Fruit fly (Drosophila melanogaster) whole organism, pupa: ENCODE data around the gene Ir67c.

Experiments used
- CG10348 ChIP-seq: fragments of 200-800 bp; sonication (Bioruptor generic); IDR thresholded peaks from 2 replicates; pipeline ENCODE4 v1.3.6; 2022; ENCODE audit warnings: missing biosample characterization, missing genetic modification characterization
- CG12605 ChIP-seq: fragments of 200-800 bp; sonication (Bioruptor generic); IDR thresholded peaks from 2 replicates; pipeline ENCODE4 v1.3.6; 2022; ENCODE audit warnings: missing biosample characterization, missing genetic modification characterization
- CG13204 ChIP-seq: fragments of 200-800 bp; sonication (Bioruptor generic); optimal IDR thresholded peaks from 2 replicates; lab custom pipeline; 2018; ENCODE audit warnings: missing biosample characterization, mild to moderate bottlenecking, missing genetic modification characterization, moderate library complexity
- CG14655 ChIP-seq: fragments of 200-800 bp; sonication (Bioruptor generic); optimal IDR thresholded peaks from 3 replicates; lab custom pipeline; 2017; ENCODE audit warnings: mild to moderate bottlenecking, missing biosample characterization, missing genetic modification reagents, missing genetic modification characterization
- CG15710 ChIP-seq: fragments of 200-800 bp; sonication (Bioruptor generic); optimal IDR thresholded peaks from 2 replicates; lab custom pipeline; 2018; ENCODE audit warnings: missing biosample characterization, mild to moderate bottlenecking, missing genetic modification characterization, moderate library complexity
- CG17806 ChIP-seq: fragments of 200-800 bp; sonication (Bioruptor generic); optimal IDR thresholded peaks from 2 replicates; lab custom pipeline; 2018; ENCODE audit warnings: missing biosample characterization, mild to moderate bottlenecking, missing genetic modification characterization, moderate library complexity
- CG32121 ChIP-seq: fragments of 200-800 bp; sonication (Bioruptor generic); IDR thresholded peaks from 2 replicates; pipeline ENCODE4 v1.3.6; 2022; ENCODE audit warnings: missing biosample characterization, missing genetic modification characterization
- CG34367 ChIP-seq: fragments of 200-800 bp; sonication (Bioruptor generic); optimal IDR thresholded peaks from 2 replicates; lab custom pipeline; 2018; ENCODE audit warnings: missing biosample characterization, mild to moderate bottlenecking, missing genetic modification characterization
- CG4496 ChIP-seq: fragments of 200-800 bp; sonication (Bioruptor generic); IDR thresholded peaks from 3 replicates; pipeline ENCODE4 v1.3.6; 2022; ENCODE audit warnings: missing biosample characterization, missing genetic modification characterization
- CG8159 ChIP-seq: fragments of 200-800 bp; sonication (Bioruptor generic); optimal IDR thresholded peaks from 3 replicates; lab custom pipeline; 2018; ENCODE audit warnings: missing biosample characterization, mild to moderate bottlenecking, missing genetic modification characterization, moderate library complexity
- CG8301 ChIP-seq: fragments of 200-800 bp; sonication (Bioruptor generic); optimal IDR thresholded peaks from 2 replicates; lab custom pipeline; 2018; ENCODE audit warnings: missing biosample characterization, mild to moderate bottlenecking, missing genetic modification characterization
- CG9948 ChIP-seq: fragments of 200-800 bp; sonication (Bioruptor generic); optimal IDR thresholded peaks from 2 replicates; lab custom pipeline; 2018; ENCODE audit warnings: missing biosample characterization, mild to moderate bottlenecking, missing genetic modification characterization, moderate library complexity
- D1 ChIP-seq: fragments of 200-800 bp; sonication (Bioruptor generic); optimal IDR thresholded peaks from 2 replicates; lab custom pipeline; 2018; ENCODE audit warnings: missing biosample characterization, mild to moderate bottlenecking, missing genetic modification characterization, moderate library complexity
- EcR ChIP-seq: fragments of 200-800 bp; sonication (Bioruptor generic); optimal IDR thresholded peaks from 3 replicates; lab custom pipeline; 2019; ENCODE audit warnings: missing biosample characterization, missing genetic modification characterization, mild to moderate bottlenecking, moderate library complexity, missing genetic modification reagents
- Ets98B ChIP-seq: fragments of 200-800 bp; sonication (Bioruptor generic); IDR thresholded peaks from 2 replicates; pipeline ENCODE4 v1.3.6; 2022; ENCODE audit warnings: missing biosample characterization, missing genetic modification characterization
- Pif1A ChIP-seq: fragments of 200-800 bp; sonication (Bioruptor generic); optimal IDR thresholded peaks from 3 replicates; lab custom pipeline; 2016; ENCODE audit warnings: missing biosample characterization, missing genetic modification characterization
- Pif1B ChIP-seq: fragments of 200-800 bp; sonication (Bioruptor generic); optimal IDR thresholded peaks from 3 replicates; lab custom pipeline; 2016; ENCODE audit warnings: missing biosample characterization, missing genetic modification characterization
- Snoo ChIP-seq: fragments of 200-800 bp; sonication (Bioruptor generic); optimal IDR thresholded peaks from 3 replicates; lab custom pipeline; 2017; ENCODE audit warnings: missing biosample characterization, mild to moderate bottlenecking, missing genetic modification characterization, inconsistent platforms
- fd96Ca ChIP-seq: fragments of 200-800 bp; sonication (Bioruptor generic); IDR thresholded peaks from 3 replicates; pipeline ENCODE4 v1.3.6; 2022; ENCODE audit warnings: missing biosample characterization, missing genetic modification characterization
- gl ChIP-seq: fragments of 200-800 bp; sonication (Bioruptor generic); optimal IDR thresholded peaks from 2 replicates; lab custom pipeline; 2018; ENCODE audit warnings: missing biosample characterization, mild to moderate bottlenecking, missing genetic modification characterization
- rn ChIP-seq: fragments of 200-800 bp; sonication (Bioruptor generic); IDR thresholded peaks from 2 replicates; pipeline ENCODE4 v1.3.6; 2022; ENCODE audit warnings: missing biosample characterization, missing genetic modification characterization

The Ir67c gene

dm6 chr3L:10434005-10434404, at the start of gene Ir67c:
Ir67c (minus strand) TSS chr3L:10434105.
- peak; percentile 8 for TF ChIP-seq CG14655 (GFP tag; lab: Kevin White, UChicago)
- no peak for TF ChIP-seq fd96Ca (GFP tag; lab: Robert Waterston, UW)
- no peak for TF ChIP-seq CG4496 (GFP tag; lab: Robert Waterston, UW)
- peak; percentile 20 for TF ChIP-seq CG8301 (tag; lab: Kevin White, UChicago)
- TF ChIP-seq, all 21 proteins: peak for 2

DNA sequence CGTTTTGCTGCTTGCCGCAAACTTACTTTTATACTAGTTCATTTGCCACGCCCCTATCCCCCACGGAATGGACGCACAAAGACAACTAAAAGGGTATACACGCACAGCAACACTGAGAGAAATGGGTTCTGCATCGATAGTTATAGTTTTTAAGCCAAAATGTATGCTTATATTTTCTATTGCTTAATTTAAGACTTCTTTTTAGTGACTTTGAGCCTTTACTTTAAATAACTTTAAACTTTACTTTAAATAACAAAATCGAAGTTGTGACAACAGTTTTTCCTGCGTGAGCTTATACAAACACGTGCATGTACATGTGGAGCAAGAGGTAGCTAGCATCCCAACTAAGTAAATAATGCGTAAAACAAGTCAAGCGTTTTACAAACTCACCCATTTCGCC, 48.6 kb upstream of the Ir67c start:
- TF ChIP-seq Pif1B (no peak), Ets98B (GFP tag; lab: Robert Waterston, UW) (no peak), CG8159 (no peak), CG8301 (tag; lab: Kevin White, UChicago) (no peak), CG14655 (GFP tag; lab: Kevin White, UChicago) (peak; percentile 36), CG34367 (tag; lab: Kevin White, UChicago) (no peak), CG15710 (tag; lab: Kevin White, UChicago) (no peak), Snoo (tag; lab: Kevin White, UChicago) (no peak), gl (tag; lab: Kevin White, UChicago) (no peak), CG9948 (tag; lab: Kevin White, UChicago) (peak; percentile 7), CG12605 (GFP tag; lab: Robert Waterston, UW) (no peak), CG13204 (no peak), CG17806 (tag; lab: Kevin White, UChicago) (no peak), CG10348 (GFP tag; lab: Robert Waterston, UW) (no peak)

- no peak for TF ChIP-seq CG10348 (GFP tag; lab: Robert Waterston, UW)
- TF ChIP-seq CG12605 (GFP tag; lab: Robert Waterston, UW), result no peak
- TF ChIP-seq EcR, result no peak
- no peak for TF ChIP-seq Snoo (tag; lab: Kevin White, UChicago)
- TF ChIP-seq CG8159, result no peak
- no peak for TF ChIP-seq Pif1A
- TF ChIP-seq Pif1B, result no peak
- no peak for TF ChIP-seq CG15710 (tag; lab: Kevin White, UChicago)
- no peak for TF ChIP-seq CG13204
- no peak for TF ChIP-seq CG17806 (tag; lab: Kevin White, UChicago)
- no peak for TF ChIP-seq CG32121 (GFP tag; lab: Robert Waterston, UW)
- TF ChIP-seq gl (tag; lab: Kevin White, UChicago), result no peak
- TF ChIP-seq CG8301 (tag; lab: Kevin White, UChicago), result no peak
- no peak for TF ChIP-seq Ets98B (GFP tag; lab: Robert Waterston, UW)
- no peak for TF ChIP-seq CG4496 (GFP tag; lab: Robert Waterston, UW)
- TF ChIP-seq CG14655 (GFP tag; lab: Kevin White, UChicago), result no peak
These were observed 47.2 kb upstream of the Ir67c start, which contains the start of gene Rbfox1 for dm6 chr3L:10481112-10481511. Rbfox1 (plus strand) TSS chr3L:10481412.

dm6 chr3L:10478214-10478613, 44.3 kb upstream of the Ir67c start, which contains the start of gene CG46430:
CG46430 (plus strand) TSS chr3L:10478514.
- TF ChIP-seq gl (tag; lab: Kevin White, UChicago) (no peak), Ets98B (GFP tag; lab: Robert Waterston, UW) (no peak), CG10348 (GFP tag; lab: Robert Waterston, UW) (no peak), CG8301 (tag; lab: Kevin White, UChicago) (no peak), CG8159 (no peak), CG15710 (tag; lab: Kevin White, UChicago) (no peak), EcR (no peak), CG17806 (tag; lab: Kevin White, UChicago) (no peak), rn (GFP tag; lab: Robert Waterston, UW) (no peak), CG13204 (no peak), CG9948 (tag; lab: Kevin White, UChicago) (no peak), CG12605 (GFP tag; lab: Robert Waterston, UW) (no peak), Snoo (tag; lab: Kevin White, UChicago) (no peak), CG4496 (GFP tag; lab: Robert Waterston, UW) (no peak), D1 (tag; lab: Kevin White, UChicago) (no peak), CG34367 (tag; lab: Kevin White, UChicago) (no peak), Pif1A (no peak), Pif1B (no peak), fd96Ca (GFP tag; lab: Robert Waterston, UW) (no peak)

- TF ChIP-seq CG15710 (tag; lab: Kevin White, UChicago), result no peak
These were observed 31.0 kb upstream of the Ir67c start, which contains the start of gene S-Lap3 for dm6 chr3L:10464887-10465286. S-Lap3 (plus strand) TSS chr3L:10465187.

- TF ChIP-seq CG13204 (no peak), D1 (tag; lab: Kevin White, UChicago) (peak; percentile 14)
These were observed 29.4 kb upstream of the Ir67c start, which contains the start of the genes Gem3 and CG32061 for dm6 chr3L:10463051-10463866. Gem3 (minus strand) TSS chr3L:10463101. CG32061 (plus strand) TSS chr3L:10463816.
